Worm (Caenorhabditis elegans) whole organism, L1 larva: ENCODE measurements around the gene ztf-27.

Experiments used
- C16A3.4 ChIP-seq: fragments of 150-350 bp; optimal IDR thresholded peaks from 2 replicates; lab custom pipeline; 2014; ENCODE audit warnings: missing biosample characterization, missing genetic modification characterization
- C34B4.2 ChIP-seq: sonication (generic microtip); optimal IDR thresholded peaks from 2 replicates; lab custom pipeline; 2017; ENCODE audit warnings: mild to moderate bottlenecking, missing genetic modification characterization, missing compliant biosample characterization
- F16B12.6 ChIP-seq: fragments of 150-350 bp; optimal IDR thresholded peaks from 2 replicates; lab custom pipeline; 2014; ENCODE audit warnings: missing biosample characterization, missing genetic modification characterization
- Y116A8C.19 ChIP-seq: sonication (generic microtip); optimal IDR thresholded peaks from 2 replicates; lab custom pipeline; 2016; ENCODE audit warnings: missing compliant biosample characterization, missing genetic modification characterization, borderline replicate concordance
- blmp-1 ChIP-seq: fragments of 150-350 bp; optimal IDR thresholded peaks from 2 replicates; lab custom pipeline; 2014; ENCODE audit warnings: missing biosample characterization, missing genetic modification characterization
- ceh-82 ChIP-seq, 3 experiments: fragments of 150-350 bp in 1 of 3; sonication (generic microtip) in 2 of 3; optimal IDR thresholded peaks; 2 replicates each; lab custom pipeline; 2014 to 2017; ENCODE audit warnings: missing biosample characterization in 3 of 3, missing genetic modification characterization in 3 of 3
- dpl-1 ChIP-seq, 3 experiments: fragments of 150-350 bp in 2 of 3; sonication (generic microtip) in 1 of 3; optimal IDR thresholded peaks; 2 replicates each; lab custom pipeline; 2014 to 2017; ENCODE audit warnings: missing biosample characterization in 3 of 3, missing genetic modification characterization in 3 of 3, missing genetic modification reagents in 3 of 3
- dsc-1 ChIP-seq: sonication (generic microtip); optimal IDR thresholded peaks from 2 replicates; lab custom pipeline; 2016; ENCODE audit warnings: mild to moderate bottlenecking, missing genetic modification characterization, missing compliant biosample characterization
- efl-1 ChIP-seq, 4 experiments: fragments of 150-350 bp; optimal IDR thresholded peaks in 3 of 4; peaks in 1 of 4; 1 replicate in 1 of 4; 2 replicates in 3 of 4; lab custom pipeline; 2014; ENCODE audit warnings: missing biosample characterization in 2 of 4, missing genetic modification characterization in 2 of 4, missing genetic modification reagents in 2 of 4
- efl-3 ChIP-seq: fragments of 200-800 bp; sonication (Bioruptor generic); optimal IDR thresholded peaks from 2 replicates; lab custom pipeline; 2018; ENCODE audit warnings: mild to moderate bottlenecking, missing genetic modification characterization, missing compliant biosample characterization
- egl-13 ChIP-seq: sonication (generic microtip); optimal IDR thresholded peaks from 2 replicates; lab custom pipeline; 2016; ENCODE audit warnings: missing genotype, missing genetic modification reagents, missing genetic modification characterization, missing compliant biosample characterization
- fkh-10 ChIP-seq: sonication (generic microtip); optimal IDR thresholded peaks from 2 replicates; lab custom pipeline; 2017; ENCODE audit warnings: missing biosample characterization, missing genetic modification reagents, missing genetic modification characterization
- fkh-4 ChIP-seq: sonication (generic microtip); optimal IDR thresholded peaks from 2 replicates; lab custom pipeline; 2016; ENCODE audit warnings: missing compliant biosample characterization, missing genetic modification characterization, borderline replicate concordance
- hpl-2 ChIP-seq: fragments of 150-350 bp; optimal IDR thresholded peaks from 2 replicates; lab custom pipeline; 2014; ENCODE audit warnings: missing biosample characterization, missing genetic modification reagents, missing genetic modification characterization
- lin-35 ChIP-seq, 2 experiments: fragments of 150-350 bp; optimal IDR thresholded peaks; 2 replicates each; lab custom pipeline; 2014; ENCODE audit warnings: missing biosample characterization in 2 of 2, missing genetic modification characterization in 2 of 2, missing genetic modification reagents in 2 of 2
- lsy-2 ChIP-seq, 2 experiments: fragments of 150-350 bp; optimal IDR thresholded peaks; 2 replicates each; lab custom pipeline; 2014; ENCODE audit warnings: missing biosample characterization in 2 of 2, missing genetic modification characterization in 2 of 2
- mab-9 ChIP-seq: fragments of 200-800 bp; sonication (Bioruptor generic); IDR thresholded peaks from 2 replicates; pipeline ENCODE4 v1.3.6; 2022; ENCODE audit warnings: missing genetic modification reagents, missing genetic modification characterization, missing compliant biosample characterization
- mdl-1 ChIP-seq, 2 experiments: fragments of 150-350 bp; optimal IDR thresholded peaks; 2 replicates each; lab custom pipeline; 2014 to 2017; ENCODE audit warnings: missing biosample characterization in 2 of 2, missing genetic modification characterization in 2 of 2, inconsistent platforms in 1 of 2
- mef-2 ChIP-seq: fragments of 150-350 bp; optimal IDR thresholded peaks from 2 replicates; lab custom pipeline; 2014; ENCODE audit warnings: missing biosample characterization, missing genetic modification characterization
- mep-1 ChIP-seq: fragments of 150-350 bp; optimal IDR thresholded peaks from 2 replicates; lab custom pipeline; 2014; ENCODE audit warnings: missing biosample characterization, missing genetic modification characterization
- nhr-12 ChIP-seq: sonication (generic microtip); optimal IDR thresholded peaks from 2 replicates; lab custom pipeline; 2017; ENCODE audit warnings: missing biosample characterization, missing genetic modification characterization
- nhr-20 ChIP-seq: sonication (generic microtip); optimal IDR thresholded peaks from 2 replicates; lab custom pipeline; 2016; ENCODE audit warnings: mild to moderate bottlenecking, missing genetic modification characterization, missing compliant biosample characterization
- nhr-47 ChIP-seq: sonication (generic microtip); optimal IDR thresholded peaks from 2 replicates; lab custom pipeline; 2016; ENCODE audit warnings: mild to moderate bottlenecking, missing genetic modification characterization, moderate library complexity, missing compliant biosample characterization
- nhr-71 ChIP-seq: sonication (generic microtip); optimal IDR thresholded peaks from 2 replicates; lab custom pipeline; 2016; ENCODE audit warnings: mild to moderate bottlenecking, missing genetic modification characterization, moderate library complexity, missing compliant biosample characterization
- pqm-1 ChIP-seq: sonication (generic microtip); optimal IDR thresholded peaks from 3 replicates; lab custom pipeline; 2017; ENCODE audit warnings: missing biosample characterization, missing genetic modification characterization
- skn-1 ChIP-seq: fragments of 150-350 bp; optimal IDR thresholded peaks from 2 replicates; lab custom pipeline; 2014; ENCODE audit warnings: missing biosample characterization, missing genetic modification characterization
- snu-23 ChIP-seq: sonication (generic microtip); optimal IDR thresholded peaks from 2 replicates; lab custom pipeline; 2016; ENCODE audit warnings: missing genetic modification characterization, missing compliant biosample characterization
- sox-4 ChIP-seq: sonication (generic microtip); optimal IDR thresholded peaks from 2 replicates; lab custom pipeline; 2016; ENCODE audit warnings: missing genetic modification characterization, missing compliant biosample characterization
- tbx-2 ChIP-seq: sonication (generic microtip); optimal IDR thresholded peaks from 2 replicates; lab custom pipeline; 2016; ENCODE audit warnings: missing genetic modification characterization, missing compliant biosample characterization
- vab-15 ChIP-seq: sonication (generic microtip); optimal IDR thresholded peaks from 2 replicates; lab custom pipeline; 2017; ENCODE audit warnings: missing genotype, mild to moderate bottlenecking, missing genetic modification characterization, missing compliant biosample characterization

The ztf-27 gene

ce11 chrII:10410989-10411388 lies 25.9 kb downstream of the ztf-27 start, which contains the start of gene E04D5.5:
TSS of gene E04D5.5 (plus strand) at chrII:10411289.
- no peak for TF ChIP-seq mdl-1 (tag; optimal IDR thresholded peaks at IDR 0.05; lab: Kevin White, UChicago)
- TF ChIP-seq lin-35 (GFP tag; optimal IDR thresholded peaks at IDR 0.05; lab: Kevin White, UChicago): no peak
- no peak for TF ChIP-seq mef-2 (tag; lab: Kevin White, UChicago)
- no peak for TF ChIP-seq F16B12.6
- TF ChIP-seq nhr-12 (tag; lab: Kevin White, UChicago): no peak
- no peak for TF ChIP-seq hpl-2 (GFP tag; lab: Kevin White, UChicago)
- TF ChIP-seq tbx-2 (tag; lab: Kevin White, UChicago): no peak
- TF ChIP-seq egl-13 (tag; lab: Kevin White, UChicago): no peak

- TF ChIP-seq pqm-1 (tag; lab: Kevin White, UChicago) (no peak), nhr-47 (tag; lab: Kevin White, UChicago) (peak; percentile 7), F16B12.6 (peak; percentile 75), blmp-1 (tag; lab: Kevin White, UChicago) (peak; percentile 42), nhr-12 (tag; lab: Kevin White, UChicago) (no peak), efl-1 (optimal IDR thresholded peaks at IDR 0.05; lab: Kevin White, UChicago) (peak in 1 of 2 experiments; percentile 44), efl-1 (GFP tag; optimal IDR thresholded peaks at IDR 0.05 in 1 of 2; lab: Kevin White, UChicago) (peak in 1 of 2 experiments; percentile 50), dpl-1 (GFP tag; optimal IDR thresholded peaks at IDR 0.05; lab: Kevin White, UChicago) (peak; percentile 23 to 61 (median 38)), efl-3 (no peak), snu-23 (peak; percentile 15), C16A3.4 (tag; lab: Kevin White, UChicago) (peak; percentile 5), fkh-10 (GFP tag; lab: Kevin White, UChicago) (no peak), lsy-2 (tag; optimal IDR thresholded peaks at IDR 0.05; lab: Kevin White, UChicago) (peak; percentile 79 to 97), nhr-71 (peak; percentile 21), mep-1 (peak; percentile 50), lin-35 (GFP tag; optimal IDR thresholded peaks at IDR 0.05; lab: Kevin White, UChicago) (peak; percentile 25 to 41)
- TF ChIP-seq, all 84 proteins: peak for 11
Measured at ce11 chrII:10416332-10416863, 31.3 kb downstream of the ztf-27 start, which contains the start of gene eif-2A. TSS of gene eif-2A (plus strand) at chrII:10416800.

ce11 chrII:10421941-10422340 lies 36.8 kb downstream of the ztf-27 start, which contains the start of gene frpr-21:
TSS of gene frpr-21 (minus strand) at chrII:10422041.
- no peak for TF ChIP-seq nhr-47 (tag; lab: Kevin White, UChicago)

- TF ChIP-seq F16B12.6 (no peak), Y116A8C.19 (tag; lab: Kevin White, UChicago) (no peak), dsc-1 (tag; lab: Kevin White, UChicago) (no peak), C34B4.2 (tag; lab: Kevin White, UChicago) (no peak), snu-23 (no peak), lin-35 (GFP tag; optimal IDR thresholded peaks at IDR 0.05; lab: Kevin White, UChicago) (no peak), nhr-12 (tag; lab: Kevin White, UChicago) (no peak), mab-9 (GFP tag; lab: Robert Waterston, UW) (no peak), ceh-82 (tag; optimal IDR thresholded peaks at IDR 0.05; lab: Kevin White, UChicago) (no peak), fkh-4 (no peak), fkh-10 (GFP tag; lab: Kevin White, UChicago) (no peak), sox-4 (tag; lab: Kevin White, UChicago) (no peak), vab-15 (tag; lab: Kevin White, UChicago) (no peak), skn-1 (tag; lab: Kevin White, UChicago) (no peak), nhr-20 (tag; lab: Kevin White, UChicago) (no peak), lsy-2 (tag; optimal IDR thresholded peaks at IDR 0.05; lab: Kevin White, UChicago) (no peak), mep-1 (no peak)
Measured at ce11 chrII:10435836-10436235, 50.7 kb downstream of the ztf-27 start, which contains the start of gene cut-4. TSS of gene cut-4 (plus strand) at chrII:10436136.
